Worm (Caenorhabditis elegans) whole organism, young adult: ENCODE results near the gene F35E12.6.

Source experiments
- F39B2.1 ChIP-seq: fragments of 200-800 bp; sonication (Bioruptor generic); IDR thresholded peaks from 2 replicates; pipeline ENCODE4 v1.3.6; 2022; ENCODE audit warnings: missing genetic modification reagents, missing genetic modification characterization, missing compliant biosample characterization
- F55B11.4 ChIP-seq: sonication (generic microtip); optimal IDR thresholded peaks from 2 replicates; lab custom pipeline; 2016; ENCODE audit warnings: missing compliant biosample characterization, missing genetic modification characterization, borderline replicate concordance; ENCODE audit not compliant: insufficient read depth
- atf-7 ChIP-seq: sonication (generic microtip); optimal IDR thresholded peaks from 2 replicates; lab custom pipeline; 2017; ENCODE audit warnings: mild to moderate bottlenecking, missing genetic modification characterization, missing compliant biosample characterization
- ceh-79 ChIP-seq: sonication (generic microtip); optimal IDR thresholded peaks from 2 replicates; lab custom pipeline; 2017; ENCODE audit warnings: mild to moderate bottlenecking, missing genetic modification characterization, missing compliant biosample characterization
- lsl-1 ChIP-seq: fragments of 200-800 bp; sonication (Bioruptor generic); optimal IDR thresholded peaks from 2 replicates; lab custom pipeline; 2018; ENCODE audit warnings: mild to moderate bottlenecking, missing genetic modification characterization, moderate library complexity, missing compliant biosample characterization
- madf-10 ChIP-seq: sonication (generic microtip); optimal IDR thresholded peaks from 2 replicates; lab custom pipeline; 2016; ENCODE audit warnings: mild to moderate bottlenecking, missing genetic modification characterization, missing compliant biosample characterization
- mes-4 ChIP-seq: sonication (generic microtip); optimal IDR thresholded peaks from 2 replicates; lab custom pipeline; 2016; ENCODE audit warnings: missing genotype, missing genetic modification characterization, missing compliant biosample characterization
- repo-1 ChIP-seq: sonication (generic microtip); optimal IDR thresholded peaks from 2 replicates; lab custom pipeline; 2017; ENCODE audit warnings: mild to moderate bottlenecking, missing genetic modification characterization, missing compliant biosample characterization
- snpc-4 ChIP-seq, 5 experiments: fragments of 150-350 bp in 1 of 5; sonication (generic microtip) in 4 of 5; optimal IDR thresholded peaks; 2 replicates each; lab custom pipeline; 2014 to 2018; ENCODE audit warnings: missing genetic modification characterization in 5 of 5, missing biosample characterization in 3 of 5, antibody characterized with exemption in 2 of 5, mild to moderate bottlenecking in 2 of 5, missing compliant biosample characterization in 2 of 5, missing genotype in 2 of 5, moderate library complexity in 2 of 5, missing genetic modification reagents in 1 of 5
- unc-62 ChIP-seq: fragments of 150-350 bp; optimal IDR thresholded peaks from 2 replicates; lab custom pipeline; 2014; ENCODE audit warnings: missing biosample characterization, missing genetic modification reagents, missing genetic modification characterization

- TF ChIP-seq lsl-1 (GFP tag; lab: Kevin White, UChicago) (no peak), atf-7 (tag; lab: Kevin White, UChicago) (no peak), unc-62 (GFP tag; lab: Kevin White, UChicago) (no peak), F39B2.1 (GFP tag; lab: Robert Waterston, UW) (no peak), F55B11.4 (no peak), repo-1 (tag; lab: Kevin White, UChicago) (no peak), snpc-4 (GFP tag; optimal IDR thresholded peaks at IDR 0.05; lab: Kevin White, UChicago) (no peak), snpc-4 (tag; optimal IDR thresholded peaks at IDR 0.05; lab: Kevin White, UChicago) (no peak), ceh-79 (tag; lab: Kevin White, UChicago) (no peak), mes-4 (tag; lab: Kevin White, UChicago) (no peak), madf-10 (tag; lab: Kevin White, UChicago) (no peak)
Observed at ce11 chrV:13785767-13786166, 49.7 kb upstream of the F35E12.6 start.
